Fruit fly (Drosophila melanogaster): ENCODE measurements around the gene Pomp.

Gene Pomp

DNA sequence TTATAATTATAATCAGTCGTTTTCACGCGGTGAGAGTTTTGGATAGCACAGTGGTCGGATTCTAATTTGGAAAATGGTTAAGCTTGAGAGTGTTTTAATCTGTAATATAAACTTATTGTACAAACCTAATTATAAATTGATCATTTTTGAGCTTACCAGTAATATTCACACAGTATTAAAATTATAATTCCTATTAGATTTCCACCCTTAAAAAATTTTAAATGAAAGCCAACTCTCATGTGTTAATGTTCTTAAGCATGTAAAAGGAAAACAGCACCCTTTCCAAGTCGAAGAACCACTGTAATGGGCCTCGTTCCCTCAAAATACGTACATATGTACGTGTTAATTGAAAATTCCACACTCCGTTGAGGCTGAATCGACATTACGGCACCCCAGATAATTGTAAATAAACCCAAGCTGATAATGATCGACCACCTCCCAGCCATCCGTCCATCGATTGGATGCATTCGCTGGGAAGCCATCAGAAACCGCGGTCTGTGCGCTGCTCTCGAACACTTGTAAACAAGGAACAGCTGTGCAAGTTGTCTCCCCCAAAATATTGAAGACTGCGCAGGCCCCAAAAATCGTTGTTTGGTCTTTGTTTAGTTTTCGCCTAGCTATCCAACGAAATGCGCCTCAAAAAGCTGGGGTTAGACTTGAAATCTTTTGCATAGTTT, 27.5 kb upstream of the Pomp start (continued):
- peak; percentile 2 for TF ChIP-seq gsb-n (tag; optimal IDR thresholded peaks at IDR 0.05)
- TF ChIP-seq CG11504 (tag; optimal IDR thresholded peaks at IDR 0.05): peak; percentile 77
- peak; percentile 70; the same call in 2 of the 3 replicates for TF ChIP-seq CG11695 (GFP tag; IDR thresholded peaks at IDR 0.05)
- 0 out of 2 replicates have a peak, but pooled peaks have one; percentile 34 for TF ChIP-seq CG6272 (GFP tag; IDR thresholded peaks at IDR 0.05)
- peak; percentile 50 for TF ChIP-seq CG10979 (tag; optimal IDR thresholded peaks at IDR 0.05)
- peak; percentile 20 for TF ChIP-seq disco-r (GFP tag; optimal IDR thresholded peaks at IDR 0.05)
- no peak for TF ChIP-seq HLH4C (GFP tag; IDR thresholded peaks at IDR 0.05; ENCODE audit: partially characterized antibody)
- no peak for TF ChIP-seq Ets97D (GFP tag; optimal IDR thresholded peaks at IDR 0.05)
- peak; percentile 7 for TF ChIP-seq CG3407 (GFP tag; optimal IDR thresholded peaks at IDR 0.05)
- no peak for TF ChIP-seq CG1792 (GFP tag; optimal IDR thresholded peaks at IDR 0.05)
- TF ChIP-seq pb (GFP tag; optimal IDR thresholded peaks at IDR 0.05): no peak
- TF ChIP-seq Hmr (GFP tag; optimal IDR thresholded peaks at IDR 0.05): peak; percentile 51
- TF ChIP-seq CG11723 (GFP tag; optimal IDR thresholded peaks at IDR 0.05): peak; percentile 12
- peak; percentile 47; the same call in 1 of the 2 replicates for TF ChIP-seq Atf6 (GFP tag; IDR thresholded peaks at IDR 0.05)
- peak; percentile 24 for TF ChIP-seq CG1529 (GFP tag; optimal IDR thresholded peaks at IDR 0.05)
- TF ChIP-seq seq (GFP tag; IDR thresholded peaks at IDR 0.05): peak; percentile 46
- TF ChIP-seq CG13424 (tag; optimal IDR thresholded peaks at IDR 0.05): peak; percentile 58
- TF ChIP-seq wdn (GFP tag; IDR thresholded peaks at IDR 0.05): no peak
- TF ChIP-seq H2.0 (GFP tag; IDR thresholded peaks at IDR 0.05): no peak
- TF ChIP-seq CG31224 (GFP tag; IDR thresholded peaks at IDR 0.05): no peak
- peak; percentile 78 for TF ChIP-seq CG7839 (tag; optimal IDR thresholded peaks at IDR 0.05)
- TF ChIP-seq jing (GFP tag; optimal IDR thresholded peaks at IDR 0.05): no peak
- peak; percentile 31 for TF ChIP-seq nerfin-1 (tag; optimal IDR thresholded peaks at IDR 0.05)
- peak; percentile 79 for TF ChIP-seq gem (tag; optimal IDR thresholded peaks at IDR 0.05)
- TF ChIP-seq CG13775 (GFP tag; optimal IDR thresholded peaks at IDR 0.05): peak; percentile 22
- peak; percentile 14 for TF ChIP-seq sug (tag; optimal IDR thresholded peaks at IDR 0.05)
- no peak for TF ChIP-seq CG7928 (GFP tag; optimal IDR thresholded peaks at IDR 0.05)
- TF ChIP-seq fu2 (GFP tag; optimal IDR thresholded peaks at IDR 0.05): no peak
- no peak; the same call in 1 of the 2 replicates for TF ChIP-seq ssp (GFP tag; IDR thresholded peaks at IDR 0.05)
- no peak for TF ChIP-seq CG15696 (tag; optimal IDR thresholded peaks at IDR 0.05)
- peak; percentile 74 for TF ChIP-seq kah (GFP tag; optimal IDR thresholded peaks at IDR 0.05)
- TF ChIP-seq pan (optimal IDR thresholded peaks at IDR 0.05): no peak
- TF ChIP-seq pan (GFP tag; optimal IDR thresholded peaks at IDR 0.05 in 1 of 2, IDR thresholded peaks at IDR 0.05 in 1 of 2): peak in 1 of 2 experiments; percentile 43
- TF ChIP-seq chn (GFP tag; optimal IDR thresholded peaks at IDR 0.05): peak; percentile 25
- no peak for TF ChIP-seq CG9876 (GFP tag; optimal IDR thresholded peaks at IDR 0.05)
- no peak for TF ChIP-seq CG5245 (GFP tag; optimal IDR thresholded peaks at IDR 0.05)
- peak; percentile 69 for TF ChIP-seq grau (tag; optimal IDR thresholded peaks at IDR 0.05)
- 0 out of 2 replicates have a peak, but pooled peaks have one; percentile 21 for TF ChIP-seq Drgx (GFP tag; IDR thresholded peaks at IDR 0.05)
- peak; percentile 22 for TF ChIP-seq ems (GFP tag; optimal IDR thresholded peaks at IDR 0.05)
- no peak for TF ChIP-seq CG11456 (GFP tag; IDR thresholded peaks at IDR 0.05)
- TF ChIP-seq CG9797 (GFP tag; optimal IDR thresholded peaks at IDR 0.05): no peak
- TF ChIP-seq CG16863 (GFP tag; optimal IDR thresholded peaks at IDR 0.05): no peak
- no peak for TF ChIP-seq gce (GFP tag; IDR thresholded peaks at IDR 0.05)
- TF ChIP-seq ash1 (GFP tag; optimal IDR thresholded peaks at IDR 0.05): no peak
- TF ChIP-seq ttk (GFP tag; IDR thresholded peaks at IDR 0.05): no peak
- TF ChIP-seq scrt (GFP tag; optimal IDR thresholded peaks at IDR 0.05): no peak
- peak; percentile 32 for TF ChIP-seq CG14710 (tag; optimal IDR thresholded peaks at IDR 0.05)
- TF ChIP-seq CG11398 (GFP tag; optimal IDR thresholded peaks at IDR 0.05): no peak
- no peak for TF ChIP-seq gcm2 (GFP tag; optimal IDR thresholded peaks at IDR 0.05)
- peak; percentile 15 for TF ChIP-seq schlank (tag; optimal IDR thresholded peaks at IDR 0.05)
- TF ChIP-seq jumu (GFP tag; optimal IDR thresholded peaks at IDR 0.05): no peak
